Worm (Caenorhabditis elegans) whole organism, L3 larva: ENCODE results near the gene cfap-36.
A peak's percentile ranks its signal among the peaks of the same experiment; 100 is the strongest.

Experiments used
- R02D3.7 ChIP-seq: fragments of 150-350 bp; optimal IDR thresholded peaks from 2 replicates; lab custom pipeline; 2014; ENCODE audit warnings: missing biosample characterization, missing genetic modification characterization
- ZK546.5 ChIP-seq: sonication (generic microtip); optimal IDR thresholded peaks from 2 replicates; lab custom pipeline; 2017; ENCODE audit warnings: missing biosample characterization, missing genetic modification characterization
- aly-2 ChIP-seq: fragments of 150-350 bp; optimal IDR thresholded peaks from 2 replicates; lab custom pipeline; 2014; ENCODE audit warnings: missing biosample characterization, missing genetic modification characterization
- ceh-16 ChIP-seq: sonication (generic microtip); optimal IDR thresholded peaks from 2 replicates; lab custom pipeline; 2017; ENCODE audit warnings: missing biosample characterization, missing genetic modification characterization
- ceh-28 ChIP-seq: fragments of 150-350 bp; optimal IDR thresholded peaks from 2 replicates; lab custom pipeline; 2014; ENCODE audit warnings: missing biosample characterization, missing genetic modification reagents, missing genetic modification characterization
- daf-12 ChIP-seq: fragments of 150-350 bp; optimal IDR thresholded peaks from 2 replicates; lab custom pipeline; 2014; ENCODE audit warnings: missing biosample characterization, missing genetic modification reagents, missing genetic modification characterization
- egl-27 ChIP-seq: sonication (generic microtip); optimal IDR thresholded peaks from 4 replicates; lab custom pipeline; 2017; ENCODE audit warnings: missing biosample characterization, missing genetic modification reagents, missing genetic modification characterization
- egl-5 ChIP-seq: fragments of 150-350 bp; optimal IDR thresholded peaks from 2 replicates; lab custom pipeline; 2017; ENCODE audit warnings: missing biosample characterization, missing genetic modification reagents, missing genetic modification characterization, inconsistent platforms
- elt-1 ChIP-seq: fragments of 150-350 bp; optimal IDR thresholded peaks from 2 replicates; lab custom pipeline; 2014; ENCODE audit warnings: missing biosample characterization, missing genetic modification characterization
- elt-2 ChIP-seq: sonication (generic microtip); optimal IDR thresholded peaks from 2 replicates; lab custom pipeline; 2016; ENCODE audit warnings: missing genetic modification reagents, mild to moderate bottlenecking, missing genetic modification characterization, missing compliant biosample characterization
- elt-3 ChIP-seq, 3 experiments: fragments of 150-350 bp in 1 of 3; sonication (generic microtip) in 2 of 3; optimal IDR thresholded peaks; 2 replicates in 2 of 3; 4 replicates in 1 of 3; lab custom pipeline; 2014 to 2017; ENCODE audit warnings: missing biosample characterization in 3 of 3, missing genetic modification characterization in 3 of 3
- fkh-2 ChIP-seq: fragments of 150-350 bp; optimal IDR thresholded peaks from 2 replicates; lab custom pipeline; 2014; ENCODE audit warnings: missing biosample characterization, missing genetic modification reagents, missing genetic modification characterization
- fos-1 ChIP-seq: fragments of 150-350 bp; optimal IDR thresholded peaks from 2 replicates; lab custom pipeline; 2014; ENCODE audit warnings: missing biosample characterization, missing genetic modification characterization
- hmg-11 ChIP-seq: sonication (generic microtip); optimal IDR thresholded peaks from 2 replicates; lab custom pipeline; 2016; ENCODE audit warnings: missing genetic modification characterization, missing compliant biosample characterization
- jun-1 ChIP-seq: fragments of 150-350 bp; optimal IDR thresholded peaks from 2 replicates; lab custom pipeline; 2014; ENCODE audit warnings: missing biosample characterization, missing genetic modification reagents, missing genetic modification characterization
- lin-15B ChIP-seq: fragments of 150-350 bp; optimal IDR thresholded peaks from 2 replicates; lab custom pipeline; 2014; ENCODE audit warnings: missing biosample characterization, missing genetic modification characterization
- lin-39 ChIP-seq: fragments of 150-350 bp; optimal IDR thresholded peaks from 2 replicates; lab custom pipeline; 2018; ENCODE audit warnings: missing biosample characterization, missing genetic modification reagents, missing genetic modification characterization
- lsy-12 ChIP-seq: sonication (generic microtip); optimal IDR thresholded peaks from 2 replicates; lab custom pipeline; 2016; ENCODE audit warnings: mild to moderate bottlenecking, missing genetic modification characterization, missing compliant biosample characterization
- mdl-1 ChIP-seq: fragments of 150-350 bp; optimal IDR thresholded peaks from 2 replicates; lab custom pipeline; 2014; ENCODE audit warnings: missing biosample characterization, missing genetic modification characterization
- mml-1 ChIP-seq: fragments of 150-350 bp; sonication (generic microtip); optimal IDR thresholded peaks from 3 replicates; lab custom pipeline; 2014; ENCODE audit warnings: missing biosample characterization, missing genetic modification characterization
- nfya-1 ChIP-seq: sonication (generic microtip); optimal IDR thresholded peaks from 2 replicates; lab custom pipeline; 2017; ENCODE audit warnings: missing genetic modification characterization, mild to moderate bottlenecking, missing compliant biosample characterization, antibody characterized with exemption, moderate library complexity; ENCODE audit not compliant: insufficient read depth
- nhr-11 ChIP-seq: fragments of 150-350 bp; optimal IDR thresholded peaks from 2 replicates; lab custom pipeline; 2014; ENCODE audit warnings: missing biosample characterization, missing genetic modification characterization
- nhr-12 ChIP-seq: fragments of 150-350 bp; optimal IDR thresholded peaks from 2 replicates; lab custom pipeline; 2014; ENCODE audit warnings: missing biosample characterization, missing genetic modification characterization
- nhr-23 ChIP-seq: fragments of 150-350 bp; optimal IDR thresholded peaks from 2 replicates; lab custom pipeline; 2014; ENCODE audit warnings: missing biosample characterization, missing genetic modification reagents, missing genetic modification characterization
- nhr-25 ChIP-seq: sonication (generic microtip); optimal IDR thresholded peaks from 2 replicates; lab custom pipeline; 2017; ENCODE audit warnings: missing biosample characterization, missing genetic modification characterization
- nhr-43 ChIP-seq: sonication (generic microtip); optimal IDR thresholded peaks from 2 replicates; lab custom pipeline; 2016; ENCODE audit warnings: mild to moderate bottlenecking, missing genetic modification characterization, missing compliant biosample characterization; ENCODE audit not compliant: poor library complexity, severe bottlenecking
- pha-4 ChIP-seq: fragments of 150-350 bp; optimal IDR thresholded peaks from 2 replicates; lab custom pipeline; 2014; ENCODE audit warnings: missing biosample characterization, missing genetic modification reagents, missing genetic modification characterization
- pqm-1 ChIP-seq: fragments of 150-350 bp; optimal IDR thresholded peaks from 2 replicates; lab custom pipeline; 2017; ENCODE audit warnings: missing biosample characterization, missing genetic modification characterization, inconsistent platforms
- sea-2 ChIP-seq: fragments of 150-350 bp; sonication (generic microtip); optimal IDR thresholded peaks from 4 replicates; lab custom pipeline; 2014; ENCODE audit warnings: missing biosample characterization, missing genetic modification reagents, missing genetic modification characterization
- skn-1 ChIP-seq: fragments of 150-350 bp; optimal IDR thresholded peaks from 2 replicates; lab custom pipeline; 2014; ENCODE audit warnings: missing biosample characterization, missing genetic modification characterization
- snpc-4 ChIP-seq: fragments of 150-350 bp; optimal IDR thresholded peaks from 2 replicates; lab custom pipeline; 2014; ENCODE audit warnings: missing biosample characterization, missing genetic modification characterization
- tbx-2 ChIP-seq: sonication (generic microtip); optimal IDR thresholded peaks from 2 replicates; lab custom pipeline; 2016; ENCODE audit warnings: mild to moderate bottlenecking, missing genetic modification characterization, missing compliant biosample characterization
- unc-39 ChIP-seq: sonication (generic microtip); optimal IDR thresholded peaks from 4 replicates; lab custom pipeline; 2017; ENCODE audit warnings: missing biosample characterization, missing genetic modification characterization

cfap-36 gene

ce11 chrV:211388-212168 is 39.6 kb upstream of the cfap-36 start:
- TF ChIP-seq pqm-1 (tag; lab: Kevin White, UChicago) (peak; percentile 31), nhr-25 (no peak), lin-15B (tag; lab: Kevin White, UChicago) (no peak), elt-2 (tag; lab: Kevin White, UChicago) (peak; percentile 47), lin-39 (no peak), hmg-11 (tag; lab: Kevin White, UChicago) (no peak)

ce11 chrV:206814-207213 is 34.8 kb upstream of the cfap-36 start:
- TF ChIP-seq snpc-4 (tag; lab: Kevin White, UChicago) (no peak), nfya-1 (tag; lab: Kevin White, UChicago) (peak; percentile 92)
- TF ChIP-seq, all 47 proteins: peak for 1

- no peak for TF ChIP-seq nhr-23 (tag; lab: Kevin White, UChicago)
- no peak for TF ChIP-seq aly-2 (tag; lab: Kevin White, UChicago)
- TF ChIP-seq skn-1, result no peak
- no peak for TF ChIP-seq ceh-16 (tag; lab: Kevin White, UChicago)
- peak; percentile 22 for TF ChIP-seq jun-1
- TF ChIP-seq nfya-1 (tag; lab: Kevin White, UChicago), result peak; percentile 33
- TF ChIP-seq elt-3 (tag; optimal IDR thresholded peaks at IDR 0.05; lab: Kevin White, UChicago), result no peak
- peak; percentile 95 for TF ChIP-seq pha-4 (tag; lab: Kevin White, UChicago)
- TF ChIP-seq nhr-11 (tag; lab: Kevin White, UChicago), result no peak
- no peak for TF ChIP-seq nhr-25
- TF ChIP-seq egl-27, result no peak
- peak; percentile 23 for TF ChIP-seq pqm-1 (tag; lab: Kevin White, UChicago)
- TF ChIP-seq nhr-12 (tag; lab: Kevin White, UChicago), result no peak
- peak; percentile 13 for TF ChIP-seq elt-2 (tag; lab: Kevin White, UChicago)
- no peak for TF ChIP-seq hmg-11 (tag; lab: Kevin White, UChicago)
- no peak for TF ChIP-seq ceh-28 (tag; lab: Kevin White, UChicago)
Observed at ce11 chrV:203855-204432, 31.9 kb upstream of the cfap-36 start, which contains the start of gene lec-12. lec-12 (plus strand) TSS chrV:204382.

- no peak for TF ChIP-seq nfya-1 (tag; lab: Kevin White, UChicago)
Observed at ce11 chrV:201300-201699, 29.3 kb upstream of the cfap-36 start, which contains the start of gene trpp-1. trpp-1 (plus strand) TSS chrV:201600.

- TF ChIP-seq unc-39 (tag; lab: Kevin White, UChicago) (no peak), elt-1 (tag; lab: Kevin White, UChicago) (no peak), R02D3.7 (tag; lab: Kevin White, UChicago) (no peak), sea-2 (no peak), egl-5 (tag; lab: Kevin White, UChicago) (no peak), mml-1 (tag; lab: Kevin White, UChicago) (no peak), tbx-2 (tag; lab: Kevin White, UChicago) (no peak), lsy-12 (tag; lab: Kevin White, UChicago) (no peak), nhr-25 (no peak), fkh-2 (tag; lab: Kevin White, UChicago) (no peak), ZK546.5 (no peak), nhr-23 (tag; lab: Kevin White, UChicago) (no peak), snpc-4 (tag; lab: Kevin White, UChicago) (no peak)
Observed at ce11 chrV:194760-195159, 22.8 kb upstream of the cfap-36 start.

- TF ChIP-seq mdl-1 (tag; lab: Kevin White, UChicago) (no peak), daf-12 (tag; lab: Kevin White, UChicago) (no peak), nhr-43 (tag; lab: Kevin White, UChicago) (no peak), lin-39 (no peak), fos-1 (tag; lab: Kevin White, UChicago) (no peak), pha-4 (tag; lab: Kevin White, UChicago) (no peak), egl-5 (tag; lab: Kevin White, UChicago) (no peak)
- TF ChIP-seq, all 47 proteins: peak for 0
Observed at ce11 chrV:189436-189835, 17.4 kb upstream of the cfap-36 start.
